Fruit fly (Drosophila melanogaster) whole organism, wandering third instar larva: Measurements from ENCODE around the gene CG14400.

Experiments
- Jra ChIP-seq: sonication (Bioruptor generic); optimal IDR thresholded peaks from 2 replicates; lab custom pipeline; 2016; ENCODE audit warnings: missing biosample characterization, missing genetic modification characterization
- h ChIP-seq: fragments of 200-800 bp; sonication (Bioruptor generic); optimal IDR thresholded peaks from 3 replicates; lab custom pipeline; 2016; ENCODE audit warnings: missing biosample characterization, mild to moderate bottlenecking, missing genetic modification characterization
- psq ChIP-seq: fragments of 200-800 bp; sonication (Bioruptor generic); optimal IDR thresholded peaks from 3 replicates; lab custom pipeline; 2017; ENCODE audit warnings: missing biosample characterization, mild to moderate bottlenecking, missing genetic modification characterization, moderate library complexity
- usp ChIP-seq: fragments of >200 bp; optimal IDR thresholded peaks from 2 replicates; lab custom pipeline; 2017; ENCODE audit warnings: missing biosample characterization, missing genetic modification characterization

dm6 chr2L:20849000-20849399 is 8.7 kb downstream of the CG14400 start, which contains the start of gene CG14402:
- TF ChIP-seq h (GFP tag; lab: Kevin White, UChicago): no peak
- TF ChIP-seq usp (GFP tag; lab: Kevin White, UChicago): no peak
- TF ChIP-seq Jra (GFP tag; lab: Kevin White, UChicago): no peak
- no peak for TF ChIP-seq psq (GFP tag; lab: Kevin White, UChicago)
